Worm (Caenorhabditis elegans) whole organism, L4 larva: ENCODE measurements around the gene ver-3.

ENCODE experiments used
- F26F4.8 ChIP-seq: fragments of 200-800 bp; sonication (Bioruptor generic); conservative IDR thresholded peaks from 2 replicates; pipeline ENCODE4 v1.3.6; 2022; ENCODE audit warnings: missing genetic modification characterization, missing compliant biosample characterization
- Y75B8A.6 ChIP-seq: fragments of 200-800 bp; sonication (Bioruptor generic); IDR thresholded peaks from 2 replicates; pipeline ENCODE4 v1.3.6; 2022; ENCODE audit warnings: missing genetic modification reagents, missing genetic modification characterization, missing compliant biosample characterization
- ZK546.5 ChIP-seq, 2 experiments: sonication (generic microtip); optimal IDR thresholded peaks; 2 replicates each; lab custom pipeline; 2017; ENCODE audit warnings: missing biosample characterization in 2 of 2, missing genetic modification characterization in 2 of 2
- aha-1 ChIP-seq: fragments of 150-350 bp; peaks from one replicate; lab custom pipeline; 2014; ENCODE audit warnings: missing biosample characterization, missing genetic modification characterization
- attf-4 ChIP-seq: sonication (generic microtip); optimal IDR thresholded peaks from 3 replicates; lab custom pipeline; 2017; ENCODE audit warnings: missing biosample characterization, missing genetic modification characterization
- ceh-82 ChIP-seq: sonication (generic microtip); optimal IDR thresholded peaks from 2 replicates; lab custom pipeline; 2017; ENCODE audit warnings: missing biosample characterization, missing genetic modification characterization
- daf-8 ChIP-seq: fragments of 200-800 bp; sonication (Bioruptor generic); IDR thresholded peaks from 2 replicates; pipeline ENCODE4 v1.3.6; 2022; ENCODE audit warnings: missing genetic modification characterization, missing compliant biosample characterization
- dmd-6 ChIP-seq: fragments of 200-800 bp; sonication (Bioruptor generic); IDR thresholded peaks from 2 replicates; pipeline ENCODE4 v1.3.6; 2022; ENCODE audit warnings: missing genetic modification reagents, missing genetic modification characterization, missing compliant biosample characterization
- dmd-9 ChIP-seq: fragments of 200-800 bp; sonication (Bioruptor generic); IDR thresholded peaks from 2 replicates; pipeline ENCODE4 v1.3.6; 2022; ENCODE audit warnings: missing genetic modification reagents, missing genetic modification characterization, missing compliant biosample characterization
- hlh-11 ChIP-seq: fragments of 200-800 bp; sonication (Bioruptor generic); optimal IDR thresholded peaks from 2 replicates; lab custom pipeline; 2018; ENCODE audit warnings: mild to moderate bottlenecking, missing genetic modification characterization, missing compliant biosample characterization
- hlh-30 ChIP-seq: sonication (generic microtip); optimal IDR thresholded peaks from 2 replicates; lab custom pipeline; 2017; ENCODE audit warnings: antibody characterized with exemption, mild to moderate bottlenecking, missing genetic modification characterization, missing compliant biosample characterization; ENCODE audit not compliant: insufficient read depth
- lin-38 ChIP-seq: fragments of 200-800 bp; sonication (Bioruptor generic); IDR thresholded peaks from 2 replicates; pipeline ENCODE4 v1.3.6; 2022; ENCODE audit warnings: missing genetic modification reagents, missing genetic modification characterization, missing compliant biosample characterization
- mdt-29 ChIP-seq: fragments of 200-800 bp; sonication (Bioruptor generic); IDR thresholded peaks from 2 replicates; pipeline ENCODE4 v1.3.6; 2022; ENCODE audit warnings: missing genetic modification reagents, missing genetic modification characterization, missing compliant biosample characterization
- mep-1 ChIP-seq: fragments of 150-350 bp; sonication (generic microtip); optimal IDR thresholded peaks from 3 replicates; lab custom pipeline; 2014; ENCODE audit warnings: missing biosample characterization, missing genetic modification characterization
- mxl-3 ChIP-seq: fragments of 200-800 bp; sonication (Bioruptor generic); optimal IDR thresholded peaks from 2 replicates; lab custom pipeline; 2018; ENCODE audit warnings: mild to moderate bottlenecking, missing genetic modification characterization, missing compliant biosample characterization
- nhr-102 ChIP-seq: sonication (generic microtip); optimal IDR thresholded peaks from 2 replicates; lab custom pipeline; 2016; ENCODE audit warnings: mild to moderate bottlenecking, missing genetic modification characterization, moderate library complexity, missing compliant biosample characterization
- nhr-25 ChIP-seq: sonication (generic microtip); optimal IDR thresholded peaks from 2 replicates; lab custom pipeline; 2017; ENCODE audit warnings: missing genetic modification characterization, mild to moderate bottlenecking, missing compliant biosample characterization, antibody characterized with exemption, moderate library complexity, borderline replicate concordance; ENCODE audit not compliant: insufficient read depth
- nhr-28 ChIP-seq: fragments of 150-350 bp; optimal IDR thresholded peaks from 2 replicates; lab custom pipeline; 2014; ENCODE audit warnings: missing biosample characterization, missing genetic modification characterization
- nhr-41 ChIP-seq: fragments of 200-800 bp; sonication (Bioruptor generic); IDR thresholded peaks from 2 replicates; pipeline ENCODE4 v1.3.6; 2022; ENCODE audit warnings: missing genetic modification reagents, missing genetic modification characterization, missing compliant biosample characterization
- nhr-48 ChIP-seq: sonication (generic microtip); optimal IDR thresholded peaks from 2 replicates; lab custom pipeline; 2016; ENCODE audit warnings: mild to moderate bottlenecking, missing genetic modification characterization, missing compliant biosample characterization
- nhr-6 ChIP-seq: fragments of 150-350 bp; optimal IDR thresholded peaks from 2 replicates; lab custom pipeline; 2014; ENCODE audit warnings: missing biosample characterization, missing genetic modification characterization
- pha-4 ChIP-seq, 2 experiments: fragments of 150-350 bp in 1 of 2; fragments of 200-800 bp in 1 of 2; sonication (Bioruptor generic) in 1 of 2; IDR thresholded peaks in 1 of 2; optimal IDR thresholded peaks in 1 of 2; 2 replicates each; pipeline versions ENCODE4 v1.3.6 to Lab custom; 2014 to 2022; ENCODE audit warnings: missing genetic modification characterization in 2 of 2, missing genetic modification reagents in 2 of 2, missing biosample characterization in 1 of 2, missing compliant biosample characterization in 1 of 2
- php-3 ChIP-seq: fragments of 200-800 bp; sonication (Bioruptor generic); IDR thresholded peaks from 2 replicates; pipeline ENCODE4 v1.3.6; 2022; ENCODE audit warnings: missing genetic modification reagents, missing genetic modification characterization, missing compliant biosample characterization
- pqm-1 ChIP-seq: sonication (generic microtip); optimal IDR thresholded peaks from 2 replicates; lab custom pipeline; 2017; ENCODE audit warnings: missing biosample characterization, missing genetic modification characterization
- rbr-2 ChIP-seq: sonication (generic microtip); optimal IDR thresholded peaks from 2 replicates; lab custom pipeline; 2016; ENCODE audit warnings: missing genotype, missing genetic modification characterization, missing compliant biosample characterization
- saeg-2 ChIP-seq: fragments of 200-800 bp; sonication (Bioruptor generic); IDR thresholded peaks from 2 replicates; pipeline ENCODE4 v1.3.6; 2022; ENCODE audit warnings: missing genetic modification reagents, missing genetic modification characterization, missing compliant biosample characterization
- set-16 ChIP-seq: fragments of 200-800 bp; sonication (Bioruptor generic); IDR thresholded peaks from 2 replicates; pipeline ENCODE4 v1.3.6; 2022; ENCODE audit warnings: missing genetic modification reagents, missing genetic modification characterization, missing compliant biosample characterization
- skn-1 ChIP-seq: fragments of 150-350 bp; optimal IDR thresholded peaks from 2 replicates; lab custom pipeline; 2014; ENCODE audit warnings: missing biosample characterization, missing genetic modification characterization
- spr-1 ChIP-seq: sonication (generic microtip); optimal IDR thresholded peaks from 2 replicates; lab custom pipeline; 2016; ENCODE audit warnings: mild to moderate bottlenecking, missing genetic modification characterization, missing compliant biosample characterization
- unc-62 ChIP-seq, 3 experiments: fragments of 150-350 bp in 1 of 3; sonication (generic microtip); optimal IDR thresholded peaks in 2 of 3; peaks in 1 of 3; 1 replicate in 1 of 3; 2 replicates in 2 of 3; lab custom pipeline; 2014 to 2017; ENCODE audit warnings: missing biosample characterization in 3 of 3, missing genetic modification characterization in 3 of 3, missing genetic modification reagents in 3 of 3, missing genotype in 1 of 3
- zfp-2 ChIP-seq: sonication (generic microtip); optimal IDR thresholded peaks from 2 replicates; lab custom pipeline; 2016; ENCODE audit warnings: mild to moderate bottlenecking, missing genetic modification characterization, missing compliant biosample characterization
- zfp-3 ChIP-seq: fragments of 200-800 bp; sonication (Bioruptor generic); conservative IDR thresholded peaks from 2 replicates; pipeline ENCODE4 v1.3.6; 2022; ENCODE audit warnings: missing genetic modification reagents, missing genetic modification characterization, missing compliant biosample characterization
- zip-2 ChIP-seq: fragments of 150-350 bp; optimal IDR thresholded peaks from 2 replicates; lab custom pipeline; 2014; ENCODE audit warnings: missing biosample characterization, missing genetic modification characterization
- ztf-11 ChIP-seq: fragments of 150-350 bp; optimal IDR thresholded peaks from 2 replicates; lab custom pipeline; 2014; ENCODE audit warnings: missing biosample characterization, missing genetic modification characterization
- ztf-7 ChIP-seq: fragments of 150-350 bp; optimal IDR thresholded peaks from 2 replicates; lab custom pipeline; 2014; ENCODE audit warnings: missing biosample characterization, missing genetic modification characterization

The ver-3 gene

DNA sequence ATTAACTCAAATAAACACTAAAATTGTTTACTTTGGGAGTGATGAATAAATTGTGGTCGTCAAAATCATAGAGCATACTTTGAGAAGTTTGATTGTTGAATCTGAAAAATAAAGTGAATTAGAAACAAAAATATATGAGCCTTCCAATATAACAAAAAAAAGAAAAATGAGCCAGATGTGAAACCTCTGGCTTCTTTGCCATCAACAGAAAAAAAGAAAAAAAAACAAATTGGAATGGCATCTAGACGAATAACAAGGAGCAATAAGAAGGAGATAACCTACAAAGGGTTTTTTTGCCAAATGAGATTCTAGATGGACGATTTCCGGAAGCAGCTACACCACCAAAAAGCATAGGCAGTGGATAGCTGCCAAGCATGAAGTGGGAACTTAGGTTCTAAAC is 18.3 kb downstream of the ver-3 start, which contains the start of gene F58A3.4:
Gene F58A3.4 (minus strand): TSS at position 101 of the 400 bp plus-strand sequence.
- TF ChIP-seq spr-1 = no peak
- TF ChIP-seq aha-1 (tag; lab: Kevin White, UChicago) = peak; percentile 45

DNA sequence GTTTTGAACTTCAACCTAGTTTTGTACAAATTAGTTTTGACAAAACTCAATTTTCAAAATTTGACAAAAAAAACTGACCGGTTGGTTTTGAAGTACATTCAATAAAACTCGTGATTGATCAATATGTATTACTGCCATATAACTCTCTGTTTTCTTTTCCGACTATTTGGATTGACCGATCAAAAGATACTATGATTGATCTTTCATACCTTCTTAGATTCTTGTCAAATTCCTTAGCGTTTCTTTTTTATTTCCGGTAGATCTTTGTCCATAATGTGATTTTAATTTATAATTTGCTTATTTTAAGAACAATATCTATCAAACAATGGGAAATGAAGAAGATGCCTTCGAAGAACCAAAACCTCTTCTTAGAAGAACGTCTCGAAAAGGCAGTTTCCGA is 20.1 kb downstream of the ver-3 start, which contains the start of gene F58A3.3:
Gene F58A3.3 (plus strand): TSS at position 301 of the 400 bp plus-strand sequence.
- no peak for TF ChIP-seq attf-4 (tag; lab: Kevin White, UChicago)
- TF ChIP-seq dmd-9 (GFP tag; lab: Robert Waterston, UW) = no peak
- TF ChIP-seq nhr-48 = no peak
- no peak for TF ChIP-seq php-3 (GFP tag; lab: Robert Waterston, UW)
- no peak for TF ChIP-seq pha-4 (GFP tag; IDR thresholded peaks at IDR 0.05; lab: Robert Waterston, UW)
- TF ChIP-seq pha-4 (tag; optimal IDR thresholded peaks at IDR 0.05; lab: Kevin White, UChicago) = no peak
- no peak for TF ChIP-seq pqm-1 (tag; lab: Kevin White, UChicago)
- no peak for TF ChIP-seq daf-8 (GFP tag; lab: Robert Waterston, UW)
- TF ChIP-seq zip-2 (tag; lab: Kevin White, UChicago) = no peak
- no peak for TF ChIP-seq mep-1
- no peak for TF ChIP-seq dmd-6
- no peak for TF ChIP-seq spr-1
- TF ChIP-seq Y75B8A.6 (GFP tag; lab: Robert Waterston, UW) = no peak

DNA sequence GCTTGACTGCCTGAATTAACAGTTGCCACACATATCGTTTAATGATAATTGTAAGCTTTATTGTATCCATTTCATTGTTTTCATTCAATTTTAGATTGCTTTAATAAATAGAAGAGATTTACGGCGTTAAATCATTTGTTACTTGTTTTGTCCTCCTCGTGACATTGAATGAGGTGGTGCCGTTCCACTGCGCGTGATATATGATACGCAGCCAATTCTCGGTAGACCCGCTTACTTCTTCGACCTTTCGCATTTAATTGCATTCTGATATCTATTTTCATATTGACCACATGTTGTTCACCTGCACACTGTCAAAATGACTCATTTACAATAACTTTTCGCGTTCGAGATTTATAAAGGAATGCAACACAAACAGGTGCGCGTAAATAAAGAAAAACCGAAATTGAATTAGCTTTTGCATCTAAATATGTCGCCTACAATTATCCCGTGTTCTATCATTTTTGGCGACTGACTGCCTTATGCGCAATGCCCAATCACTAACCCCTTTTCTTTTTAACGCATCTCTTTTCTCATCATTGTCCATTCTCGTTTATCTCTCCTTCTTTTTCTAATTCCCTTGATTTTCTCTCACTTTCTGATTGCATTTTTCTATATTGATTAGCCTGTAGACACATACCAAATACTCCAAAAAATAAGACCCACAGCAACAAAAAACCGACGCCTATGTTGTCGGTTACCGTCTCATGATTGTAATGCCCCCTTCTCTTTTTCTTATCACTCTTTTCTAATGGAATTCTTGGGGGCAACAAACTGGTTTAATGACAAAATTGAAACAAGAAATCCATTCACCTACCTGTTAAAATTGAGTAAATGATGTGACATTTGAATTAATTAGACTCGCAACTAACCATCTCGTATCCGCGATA is 22.4 kb downstream of the ver-3 start:
- TF ChIP-seq hlh-11 (tag; lab: Kevin White, UChicago) = peak; percentile 42
- no peak for TF ChIP-seq mdt-29 (GFP tag; lab: Robert Waterston, UW)
- no peak for TF ChIP-seq rbr-2
- no peak for TF ChIP-seq skn-1
- no peak for TF ChIP-seq mep-1
- TF ChIP-seq nhr-25 (tag; lab: Kevin White, UChicago) = no peak
- no peak for TF ChIP-seq saeg-2 (GFP tag; lab: Robert Waterston, UW)
- no peak for TF ChIP-seq ztf-7 (tag; lab: Kevin White, UChicago)
- no peak for TF ChIP-seq set-16 (GFP tag; lab: Robert Waterston, UW)
- TF ChIP-seq zfp-3 (GFP tag; lab: Robert Waterston, UW) = no peak
- TF ChIP-seq unc-62 (GFP tag; optimal IDR thresholded peaks at IDR 0.05 in 1 of 2; lab: Kevin White, UChicago) = peak in 1 of 2 experiments; percentile 91
- TF ChIP-seq unc-62 (tag; optimal IDR thresholded peaks at IDR 0.05; lab: Kevin White, UChicago) = no peak
- no peak for TF ChIP-seq nhr-6 (tag; lab: Kevin White, UChicago)
- peak; percentile 49 for TF ChIP-seq nhr-28
- peak; percentile 41 for TF ChIP-seq aha-1 (tag; lab: Kevin White, UChicago)
- no peak for TF ChIP-seq F26F4.8 (GFP tag; lab: Robert Waterston, UW)
- no peak for TF ChIP-seq nhr-41 (GFP tag; lab: Robert Waterston, UW)
- TF ChIP-seq nhr-102 = no peak
- no peak for TF ChIP-seq ceh-82
- peak; percentile 48 for TF ChIP-seq mxl-3
- TF ChIP-seq hlh-30 = peak; percentile 47
- TF ChIP-seq zfp-2 = no peak

DNA sequence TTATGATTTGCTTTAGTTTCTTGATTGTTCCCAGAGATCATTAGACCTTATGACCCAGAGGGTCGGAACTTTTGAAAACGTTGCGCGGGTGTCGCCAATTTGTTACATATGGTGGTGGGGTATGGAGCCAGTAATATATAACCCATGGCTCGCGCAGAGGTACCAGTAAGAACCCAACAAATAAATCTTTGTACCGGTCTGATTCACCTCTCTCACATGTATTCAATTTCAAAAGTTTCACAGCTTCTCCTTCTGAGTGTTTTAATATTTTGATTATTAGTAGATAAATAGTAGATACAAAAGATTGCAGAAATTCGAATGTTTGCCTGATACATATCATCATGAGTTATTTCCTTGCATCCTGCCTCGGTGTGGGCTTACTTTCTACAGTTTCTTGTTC is 23.8 kb downstream of the ver-3 start, which contains the start of gene egl-15:
Gene egl-15 (plus strand): TSS at position 301 of the 400 bp plus-strand sequence.
- TF ChIP-seq lin-38 (GFP tag; lab: Robert Waterston, UW) (no peak), dmd-6 (no peak), ztf-11 (tag; lab: Kevin White, UChicago) (no peak), ZK546.5 (tag; optimal IDR thresholded peaks at IDR 0.05; lab: Kevin White, UChicago) (no peak)
